Fruit fly (Drosophila melanogaster): ENCODE data around the gene Past1.

The Past1 gene

DNA sequence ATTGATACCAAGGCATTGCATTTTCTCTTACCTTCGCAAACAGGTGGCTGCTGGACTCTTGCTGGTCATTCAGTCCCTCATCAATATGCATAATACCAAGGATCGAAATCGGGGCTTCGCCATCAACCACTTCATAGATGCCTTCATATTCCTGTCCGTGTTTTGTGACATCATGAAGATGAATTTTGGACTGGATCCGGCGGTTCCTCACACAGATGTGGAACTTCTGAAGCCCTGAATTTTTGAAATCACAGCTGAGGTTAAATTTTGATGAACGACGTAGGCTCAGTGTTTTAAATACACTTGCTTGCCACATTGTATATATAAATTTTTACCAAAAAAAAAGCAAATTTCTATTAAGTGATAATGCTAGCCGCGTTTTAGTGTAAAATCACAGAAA is at the start of gene Past1:
Gene Past1, plus strand, starts transcription at position 301 of the 400 bp plus-strand sequence.
- TF ChIP-seq Hr96 (GFP tag; optimal IDR thresholded peaks at IDR 0.05) (no peak), ovo (GFP tag; optimal IDR thresholded peaks at IDR 0.05) (no peak), kay (GFP tag; ENCODE audit: borderline replicate concordance) (no peak)

DNA sequence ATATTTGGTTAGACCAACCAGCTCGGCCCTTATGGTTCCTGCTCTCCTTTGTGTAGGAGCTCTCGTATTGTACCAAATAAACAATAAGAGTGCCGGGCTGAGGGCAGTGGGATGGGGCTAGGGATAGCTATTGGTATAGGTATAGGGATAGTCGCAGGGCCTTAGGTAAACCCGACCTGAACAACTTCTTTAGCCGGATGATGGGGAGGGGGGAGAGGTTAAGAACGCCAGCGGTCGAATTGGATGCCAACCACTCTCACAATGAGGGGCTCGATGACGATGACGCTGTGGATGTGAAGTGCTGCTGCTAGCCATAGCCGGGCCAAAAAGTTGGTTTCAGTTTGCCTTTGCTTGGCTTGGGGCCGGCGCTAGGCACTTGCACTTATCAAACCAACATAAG is 49.8 kb upstream of the Past1 start:
- TF ChIP-seq CG5204 (GFP tag; optimal IDR thresholded peaks at IDR 0.05) (no peak), cic (GFP tag; optimal IDR thresholded peaks at IDR 0.05) (no peak)

DNA sequence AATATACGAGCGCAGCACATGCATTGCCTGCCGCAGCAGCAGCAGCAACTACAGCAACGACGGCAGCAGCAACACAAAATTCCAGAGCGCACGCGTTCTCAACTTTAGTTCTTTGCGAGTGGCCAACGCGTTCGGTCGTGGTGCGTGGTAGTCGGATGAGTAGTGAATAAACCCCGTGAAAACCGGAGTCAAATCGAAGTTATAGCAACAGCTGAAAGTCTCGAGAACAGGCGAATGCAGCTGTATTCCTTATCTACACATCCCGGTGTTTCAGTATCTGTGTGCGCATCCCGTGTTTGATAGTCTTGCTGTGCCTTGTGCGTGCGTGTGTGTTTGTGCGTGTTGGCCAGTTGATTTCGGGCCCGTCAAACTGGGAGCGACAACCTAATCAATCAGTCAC is 49.2 kb upstream of the Past1 start, which contains the start of gene Dtg:
Gene Dtg, plus strand, starts transcription at position 105 of the 400 bp plus-strand sequence.
- TF ChIP-seq CG7045 (GFP tag; optimal IDR thresholded peaks at IDR 0.05) (no peak), CG1620 (GFP tag; optimal IDR thresholded peaks at IDR 0.05) (no peak), Mnt (GFP tag; optimal IDR thresholded peaks at IDR 0.05) (no peak), kay (GFP tag; ENCODE audit: borderline replicate concordance) (no peak), CG12768 (GFP tag; optimal IDR thresholded peaks at IDR 0.05) (no peak), cic (GFP tag; optimal IDR thresholded peaks at IDR 0.05) (no peak), CG11617 (GFP tag; optimal IDR thresholded peaks at IDR 0.05) (no peak), toe (GFP tag; optimal IDR thresholded peaks at IDR 0.05) (no peak), tj (GFP tag; optimal IDR thresholded peaks at IDR 0.05) (no peak), CG7101 (tag; optimal IDR thresholded peaks at IDR 0.05) (no peak), CG5204 (GFP tag; optimal IDR thresholded peaks at IDR 0.05) (no peak), CG14711 (tag; optimal IDR thresholded peaks at IDR 0.05) (no peak), bab1 (GFP tag; optimal IDR thresholded peaks at IDR 0.05) (no peak), pad (GFP tag; optimal IDR thresholded peaks at IDR 0.05) (no peak), Clk (GFP tag; optimal IDR thresholded peaks at IDR 0.05) (no peak), ovo (GFP tag; optimal IDR thresholded peaks at IDR 0.05) (no peak), CG33017 (tag; optimal IDR thresholded peaks at IDR 0.05) (no peak)

DNA sequence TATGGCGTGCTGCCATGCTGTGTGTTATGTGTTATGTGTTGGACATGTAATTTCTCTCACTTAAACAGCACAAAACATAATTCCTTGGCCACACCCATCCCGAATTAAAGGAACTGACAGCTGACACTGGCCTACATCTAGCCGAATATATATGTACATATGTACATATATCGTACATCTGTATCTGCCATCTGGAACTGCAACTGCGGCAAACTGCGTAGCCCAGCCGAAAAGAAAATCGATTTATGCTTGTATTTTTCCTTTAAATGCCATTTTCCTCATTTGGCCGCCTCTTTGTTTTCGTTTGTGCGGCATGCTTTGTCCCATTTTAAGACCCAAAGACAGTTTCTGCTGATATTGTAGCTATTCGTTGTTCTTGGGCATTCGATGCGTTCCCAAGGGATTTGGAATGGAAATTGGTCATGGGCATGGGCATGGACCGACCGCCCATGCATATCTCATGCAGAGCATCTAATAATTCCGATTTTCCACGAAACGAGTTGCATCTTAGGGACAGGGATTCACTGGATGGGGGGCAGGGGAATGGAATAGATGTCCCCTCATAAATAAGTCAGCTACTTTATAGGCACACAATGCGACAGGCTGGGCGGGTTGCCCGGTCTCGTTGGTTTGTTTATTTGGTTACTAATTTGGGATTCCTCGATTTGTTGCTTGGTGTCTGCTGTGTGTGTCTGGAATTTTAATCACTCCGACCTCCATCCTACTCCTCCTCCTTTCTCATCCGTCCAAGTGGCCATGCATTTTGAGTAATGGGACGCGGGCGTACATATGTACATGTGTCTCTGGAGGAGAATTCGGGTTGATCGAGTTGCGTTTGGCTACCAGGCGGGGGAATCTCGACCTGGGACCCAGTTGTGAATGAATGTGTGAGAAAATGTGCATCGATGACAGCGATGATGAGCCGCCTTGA is 47.8 kb upstream of the Past1 start:
- TF ChIP-seq CG5204 (GFP tag; optimal IDR thresholded peaks at IDR 0.05): no peak
- no peak for TF ChIP-seq Clk (GFP tag; optimal IDR thresholded peaks at IDR 0.05)
- TF ChIP-seq CG11617 (GFP tag; optimal IDR thresholded peaks at IDR 0.05): no peak
- TF ChIP-seq cnc (optimal IDR thresholded peaks at IDR 0.05): no peak
- TF ChIP-seq CG7101 (tag; optimal IDR thresholded peaks at IDR 0.05): no peak
- no peak for TF ChIP-seq CG1620 (GFP tag; optimal IDR thresholded peaks at IDR 0.05)
- TF ChIP-seq Crg-1 (GFP tag; optimal IDR thresholded peaks at IDR 0.05): no peak
- TF ChIP-seq toe (GFP tag; optimal IDR thresholded peaks at IDR 0.05): no peak
- no peak for TF ChIP-seq CG33017 (tag; optimal IDR thresholded peaks at IDR 0.05)
- no peak for TF ChIP-seq Hr96 (GFP tag; optimal IDR thresholded peaks at IDR 0.05)

DNA sequence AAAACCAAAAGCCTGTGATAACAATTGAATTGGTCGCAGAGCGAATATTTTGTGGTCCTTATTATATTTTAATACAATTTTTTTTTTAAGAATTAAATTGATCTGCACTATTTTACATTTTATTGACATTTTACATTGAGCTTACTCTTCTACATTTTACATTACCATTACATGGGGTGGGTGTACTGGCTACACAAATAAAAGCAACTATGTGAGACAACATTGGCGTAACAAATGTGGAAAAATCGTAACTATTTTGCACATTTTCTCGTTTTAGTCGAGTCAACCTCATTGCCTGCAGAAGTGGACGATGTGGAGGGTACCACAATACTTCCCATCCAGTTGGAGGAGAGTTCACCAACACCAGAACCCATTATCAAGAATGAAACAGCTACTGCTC is 46.6 kb upstream of the Past1 start:
- no peak for TF ChIP-seq Mnt (GFP tag; optimal IDR thresholded peaks at IDR 0.05)
- no peak for TF ChIP-seq kay (GFP tag; ENCODE audit: borderline replicate concordance)
- TF ChIP-seq ovo (GFP tag; optimal IDR thresholded peaks at IDR 0.05): no peak
- no peak for TF ChIP-seq Hr96 (GFP tag; optimal IDR thresholded peaks at IDR 0.05)
- no peak for TF ChIP-seq CG33017 (tag; optimal IDR thresholded peaks at IDR 0.05)
- no peak for TF ChIP-seq CG5204 (GFP tag; optimal IDR thresholded peaks at IDR 0.05)
- TF ChIP-seq CG7101 (tag; optimal IDR thresholded peaks at IDR 0.05): no peak
- TF ChIP-seq cnc (optimal IDR thresholded peaks at IDR 0.05): no peak
- TF ChIP-seq Crg-1 (GFP tag; optimal IDR thresholded peaks at IDR 0.05): no peak
- TF ChIP-seq CG11617 (GFP tag; optimal IDR thresholded peaks at IDR 0.05): no peak

DNA sequence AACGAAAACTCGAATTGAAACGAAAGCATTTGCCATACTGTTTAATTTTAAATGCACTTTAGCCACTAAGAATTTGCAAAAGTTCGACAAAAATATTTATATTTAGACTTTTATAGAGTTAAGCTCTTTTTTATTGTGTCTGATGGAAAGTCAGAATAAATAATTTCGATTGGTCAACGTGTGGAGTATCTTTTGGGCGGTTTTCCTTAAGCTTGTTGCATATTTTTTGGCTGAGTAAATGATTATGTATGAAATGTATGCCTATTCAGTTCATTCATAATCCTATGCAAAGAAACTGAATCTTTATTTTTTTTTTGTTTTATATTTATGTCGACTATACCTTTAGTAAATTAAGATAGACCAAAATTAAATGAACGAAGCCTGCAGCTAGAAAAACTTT is 44.4 kb upstream of the Past1 start:
- TF ChIP-seq cic (GFP tag; optimal IDR thresholded peaks at IDR 0.05) (no peak), CG12768 (GFP tag; optimal IDR thresholded peaks at IDR 0.05) (no peak), ovo (GFP tag; optimal IDR thresholded peaks at IDR 0.05) (no peak), CG1620 (GFP tag; optimal IDR thresholded peaks at IDR 0.05) (no peak), cnc (optimal IDR thresholded peaks at IDR 0.05) (no peak), Mnt (GFP tag; optimal IDR thresholded peaks at IDR 0.05) (no peak), kay (GFP tag; ENCODE audit: borderline replicate concordance) (no peak), Clk (GFP tag; optimal IDR thresholded peaks at IDR 0.05) (no peak), CG11617 (GFP tag; optimal IDR thresholded peaks at IDR 0.05) (no peak)

DNA sequence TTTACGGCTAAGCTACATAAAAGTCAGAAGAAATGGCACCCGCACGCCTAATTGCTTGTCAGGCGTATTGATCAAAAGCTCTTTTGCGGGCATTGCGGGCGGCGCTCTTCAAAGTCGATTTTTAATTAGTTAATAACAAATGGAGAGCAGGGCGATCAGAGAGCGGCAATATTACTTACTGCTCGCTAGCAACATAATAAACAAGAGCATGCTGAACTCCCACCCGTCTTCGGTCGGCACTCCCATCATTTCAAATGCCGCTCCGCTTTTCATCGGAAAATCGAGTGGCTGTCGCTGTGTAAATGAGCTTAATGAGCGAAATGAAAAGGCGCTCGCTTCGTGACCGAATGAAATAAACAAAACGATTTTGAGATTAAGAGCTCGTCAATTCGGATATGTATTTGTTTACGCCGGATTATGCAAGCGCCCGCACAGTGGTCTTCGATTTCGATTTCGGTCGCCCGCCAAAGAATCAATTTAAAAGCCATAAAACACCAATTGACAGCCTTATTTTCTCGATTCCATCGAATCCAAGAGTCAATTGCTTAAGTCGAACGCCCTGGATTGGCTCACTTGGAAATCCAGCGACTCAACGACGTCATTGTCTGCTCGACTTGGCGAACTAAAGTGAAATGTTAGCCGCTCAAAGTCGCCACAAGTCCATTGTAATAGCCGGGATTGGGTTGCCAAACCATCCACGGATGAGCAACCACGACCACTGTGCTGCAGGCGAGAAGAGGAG is 43.4 kb upstream of the Past1 start:
- no peak for TF ChIP-seq kay (GFP tag; ENCODE audit: borderline replicate concordance)
- peak; percentile 33 for TF ChIP-seq CG7101 (tag; optimal IDR thresholded peaks at IDR 0.05)
- no peak for TF ChIP-seq bab1 (GFP tag; optimal IDR thresholded peaks at IDR 0.05)
- peak; percentile 40 for TF ChIP-seq toe (GFP tag; optimal IDR thresholded peaks at IDR 0.05)
- peak; percentile 46 for TF ChIP-seq CG12768 (GFP tag; optimal IDR thresholded peaks at IDR 0.05)
- TF ChIP-seq Crg-1 (GFP tag; optimal IDR thresholded peaks at IDR 0.05): no peak
- peak; percentile 47 for TF ChIP-seq CG33017 (tag; optimal IDR thresholded peaks at IDR 0.05)
- no peak for TF ChIP-seq ovo (GFP tag; optimal IDR thresholded peaks at IDR 0.05)
- TF ChIP-seq pad (GFP tag; optimal IDR thresholded peaks at IDR 0.05): peak; percentile 30
- TF ChIP-seq CG14711 (tag; optimal IDR thresholded peaks at IDR 0.05): peak; percentile 27
- TF ChIP-seq CG7045 (GFP tag; optimal IDR thresholded peaks at IDR 0.05): peak; percentile 41
- no peak for TF ChIP-seq cic (GFP tag; optimal IDR thresholded peaks at IDR 0.05)
- peak; percentile 55 for TF ChIP-seq CG5204 (GFP tag; optimal IDR thresholded peaks at IDR 0.05)
- TF ChIP-seq Mnt (GFP tag; optimal IDR thresholded peaks at IDR 0.05): no peak
- no peak for TF ChIP-seq Clk (GFP tag; optimal IDR thresholded peaks at IDR 0.05)
- no peak for TF ChIP-seq CG1620 (GFP tag; optimal IDR thresholded peaks at IDR 0.05)
- peak; percentile 6 for TF ChIP-seq tj (GFP tag; optimal IDR thresholded peaks at IDR 0.05)
- no peak for TF ChIP-seq cnc (optimal IDR thresholded peaks at IDR 0.05)
- TF ChIP-seq Hr96 (GFP tag; optimal IDR thresholded peaks at IDR 0.05): peak; percentile 66
- no peak for TF ChIP-seq CG11617 (GFP tag; optimal IDR thresholded peaks at IDR 0.05)
